Worm (Caenorhabditis elegans): ENCODE measurements around the gene C29E4.15.
"Not testable (repeated sequence)": the region's sequence is repeated elsewhere in the genome, so short reads cannot be mapped to it uniquely, and the experiment has no call there.

ce11 chrIII:7962641-7963040, 10.2 kb downstream of the C29E4.15 start, which contains the start of gene F54H12.4:
- not testable (repeated sequence) for TF ChIP-seq Y53F4B.3 (GFP tag; IDR thresholded peaks at IDR 0.05); T07F8.4 (tag; optimal IDR thresholded peaks at IDR 0.05); egrh-3 (GFP tag; IDR thresholded peaks at IDR 0.05); lir-1 (GFP tag; conservative IDR thresholded peaks at IDR 0.05); pha-4 (tag; optimal IDR thresholded peaks at IDR 0.05); nfya-2 (GFP tag; IDR thresholded peaks at IDR 0.05); nhr-179 (tag; optimal IDR thresholded peaks at IDR 0.05)
